Worm (Caenorhabditis elegans): ENCODE results near the gene dre-1.

DNA sequence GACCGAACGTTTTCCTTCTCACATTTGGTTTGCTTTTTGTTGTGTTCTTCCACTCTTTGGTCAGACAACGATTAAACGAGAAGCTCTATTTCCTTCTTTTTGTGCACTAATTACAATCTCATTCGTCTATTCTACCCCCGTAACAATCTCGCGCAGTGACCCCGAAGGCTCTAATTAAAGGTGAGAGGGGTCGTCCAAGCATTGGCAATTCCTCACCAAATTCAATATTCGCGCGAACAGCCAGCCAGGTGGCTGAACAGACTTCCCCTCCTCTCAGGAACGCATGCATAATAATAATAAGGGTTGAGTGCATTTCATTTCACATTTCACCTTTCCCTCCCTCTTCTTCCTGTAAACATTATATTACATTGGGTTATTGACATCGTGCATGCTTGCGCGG lies 61.2 kb downstream of the dre-1 start:
- TF ChIP-seq nhr-237 (tag; optimal IDR thresholded peaks at IDR 0.05): no peak
- TF ChIP-seq elt-3 (tag; optimal IDR thresholded peaks at IDR 0.05): no peak
- TF ChIP-seq fkh-2 (tag; optimal IDR thresholded peaks at IDR 0.05): no peak
- TF ChIP-seq lin-15B (tag; optimal IDR thresholded peaks at IDR 0.05): no peak
